Fruit fly (Drosophila melanogaster) whole organism, embryonic: ENCODE measurements around the gene beat-Ib.

Experiments used
- Antp ChIP-seq: fragments of 200-800 bp; sonication (Bioruptor generic); optimal IDR thresholded peaks from 3 replicates; lab custom pipeline; 2016; ENCODE audit warnings: missing biosample characterization, missing genetic modification characterization
- Atf6 ChIP-seq: fragments of 200-800 bp; sonication (Bioruptor generic); IDR thresholded peaks from 2 replicates; pipeline ENCODE4 v1.3.6; 2022; ENCODE audit warnings: missing biosample characterization, missing genetic modification characterization
- CG10267 ChIP-seq: fragments of 200-800 bp; sonication (Bioruptor generic); optimal IDR thresholded peaks from 2 replicates; lab custom pipeline; 2018; ENCODE audit warnings: missing biosample characterization, mild to moderate bottlenecking, missing genetic modification characterization, moderate library complexity
- CG10321 ChIP-seq: fragments of 200-800 bp; sonication (Bioruptor generic); IDR thresholded peaks from 2 replicates; pipeline ENCODE4 v1.3.6; 2022; ENCODE audit warnings: missing biosample characterization, missing genetic modification characterization
- CG10959 ChIP-seq: fragments of 200-800 bp; sonication (Bioruptor generic); IDR thresholded peaks from 2 replicates; pipeline ENCODE4 v1.3.6; 2022; ENCODE audit warnings: missing biosample characterization, missing genetic modification characterization
- CG11085 ChIP-seq: fragments of 200-800 bp; sonication (Bioruptor generic); IDR thresholded peaks from 2 replicates; pipeline ENCODE4 v1.3.6; 2022; ENCODE audit warnings: missing biosample characterization, missing genetic modification characterization
- CG11247 ChIP-seq: fragments of 200-800 bp; sonication (Bioruptor generic); IDR thresholded peaks from 2 replicates; pipeline ENCODE4 v1.3.6; 2022; ENCODE audit warnings: missing biosample characterization, missing genetic modification characterization
- CG13296 ChIP-seq: fragments of 200-800 bp; sonication (Bioruptor generic); optimal IDR thresholded peaks from 3 replicates; lab custom pipeline; 2018; ENCODE audit warnings: missing biosample characterization, mild to moderate bottlenecking, missing genetic modification characterization
- CG13894 ChIP-seq: fragments of 200-800 bp; sonication (Bioruptor generic); optimal IDR thresholded peaks from 3 replicates; lab custom pipeline; 2018; ENCODE audit warnings: missing biosample characterization, mild to moderate bottlenecking, missing genetic modification characterization, moderate library complexity
- CG14710 ChIP-seq: fragments of 200-800 bp; sonication (Bioruptor generic); optimal IDR thresholded peaks from 3 replicates; lab custom pipeline; 2019; ENCODE audit warnings: missing biosample characterization, mild to moderate bottlenecking, missing genetic modification characterization, moderate library complexity
- CG14860 ChIP-seq: fragments of 200-800 bp; sonication (Bioruptor generic); IDR thresholded peaks from 3 replicates; pipeline ENCODE4 v1.3.6; 2022; ENCODE audit warnings: missing biosample characterization, missing genetic modification characterization; ENCODE audit not compliant: partially characterized antibody
- CG1603 ChIP-seq: fragments of 200-800 bp; sonication (Bioruptor generic); optimal IDR thresholded peaks from 2 replicates; lab custom pipeline; 2019; ENCODE audit warnings: missing biosample characterization, mild to moderate bottlenecking, missing genetic modification characterization, moderate library complexity
- CG16779 ChIP-seq: fragments of 200-800 bp; sonication (Bioruptor generic); IDR thresholded peaks from 2 replicates; pipeline ENCODE4 v1.3.6; 2022; ENCODE audit warnings: missing biosample characterization, missing genetic modification characterization
- CG16863 ChIP-seq: fragments of 200-800 bp; sonication (Bioruptor generic); optimal IDR thresholded peaks from 3 replicates; lab custom pipeline; 2016; ENCODE audit warnings: missing biosample characterization, missing genetic modification characterization
- CG18262 ChIP-seq: fragments of 200-800 bp; optimal IDR thresholded peaks from 3 replicates; lab custom pipeline; 2019; ENCODE audit warnings: missing biosample characterization, mild to moderate bottlenecking, missing genetic modification characterization, moderate library complexity
- CG2120 ChIP-seq: fragments of 200-800 bp; sonication (Bioruptor generic); optimal IDR thresholded peaks from 3 replicates; lab custom pipeline; 2016; ENCODE audit warnings: missing biosample characterization, missing genetic modification characterization
- CG2199 ChIP-seq: fragments of 200-800 bp; sonication (Bioruptor generic); IDR thresholded peaks from 3 replicates; pipeline ENCODE4 v1.3.6; 2022; ENCODE audit warnings: missing biosample characterization, missing genetic modification characterization
- CG32532 ChIP-seq: fragments of 200-800 bp; sonication (Bioruptor generic); IDR thresholded peaks from 2 replicates; pipeline ENCODE4 v1.3.6; 2022; ENCODE audit warnings: missing biosample characterization, missing genetic modification characterization
- CG33213 ChIP-seq: fragments of 200-800 bp; sonication (Bioruptor generic); optimal IDR thresholded peaks from 3 replicates; lab custom pipeline; 2016; ENCODE audit warnings: missing biosample characterization, missing genetic modification characterization
- CG6272 ChIP-seq: fragments of 200-800 bp; sonication (Bioruptor generic); IDR thresholded peaks from 2 replicates; pipeline ENCODE4 v1.3.6; 2022; ENCODE audit warnings: missing biosample characterization, missing genetic modification characterization
- CG6791 ChIP-seq: fragments of 200-800 bp; sonication (Bioruptor generic); IDR thresholded peaks from 3 replicates; pipeline ENCODE4 v1.3.6; 2022; ENCODE audit warnings: missing biosample characterization, missing genetic modification characterization; ENCODE audit not compliant: partially characterized antibody
- CG7987 ChIP-seq: fragments of 200-800 bp; sonication (Bioruptor generic); optimal IDR thresholded peaks from 2 replicates; lab custom pipeline; 2018; ENCODE audit warnings: missing biosample characterization, mild to moderate bottlenecking, missing genetic modification characterization, moderate library complexity
- CoRest ChIP-seq: fragments of 200-800 bp; sonication (Bioruptor generic); optimal IDR thresholded peaks from 3 replicates; lab custom pipeline; 2018; ENCODE audit warnings: missing biosample characterization, mild to moderate bottlenecking, missing genetic modification characterization, moderate library complexity
- Doc3 ChIP-seq: fragments of 200-800 bp; sonication (Bioruptor generic); IDR thresholded peaks from 3 replicates; pipeline ENCODE4 v1.3.6; 2022; ENCODE audit warnings: missing biosample characterization, missing genetic modification characterization; ENCODE audit not compliant: partially characterized antibody
- Eip74EF ChIP-seq, 2 experiments: fragments of 200-800 bp in 1 of 2; fragments of >200 bp in 1 of 2; sonication (Bioruptor generic) in 1 of 2; optimal IDR thresholded peaks; 2 replicates each; lab custom pipeline; 2017 to 2019; ENCODE audit warnings: missing biosample characterization in 2 of 2, missing genetic modification characterization in 2 of 2, mild to moderate bottlenecking in 1 of 2, moderate library complexity in 1 of 2
- H2.0 ChIP-seq: fragments of 200-800 bp; sonication (Bioruptor generic); IDR thresholded peaks from 2 replicates; pipeline ENCODE4 v1.3.6; 2022; ENCODE audit warnings: missing biosample characterization, missing genetic modification characterization
- Hey ChIP-seq: fragments of 200-800 bp; sonication (Bioruptor generic); optimal IDR thresholded peaks from 3 replicates; lab custom pipeline; 2018; ENCODE audit warnings: missing biosample characterization, mild to moderate bottlenecking, missing genetic modification characterization
- Meics ChIP-seq: fragments of 200-800 bp; sonication (Bioruptor generic); optimal IDR thresholded peaks from 2 replicates; lab custom pipeline; 2017; ENCODE audit warnings: missing biosample characterization, mild to moderate bottlenecking, missing genetic modification characterization
- NC2β ChIP-seq: fragments of 200-800 bp; sonication (Bioruptor generic); optimal IDR thresholded peaks from 2 replicates; lab custom pipeline; 2016; ENCODE audit warnings: missing biosample characterization, missing genetic modification characterization
- Pdp1 ChIP-seq, 2 experiments: fragments of 200-800 bp; sonication (Bioruptor generic); optimal IDR thresholded peaks; 3 replicates each; lab custom pipeline; 2016; ENCODE audit warnings: missing biosample characterization in 2 of 2, missing genetic modification characterization in 2 of 2, mild to moderate bottlenecking in 1 of 2, moderate library complexity in 1 of 2
- Sry-δ ChIP-seq: fragments of 200-800 bp; sonication (Bioruptor generic); optimal IDR thresholded peaks from 2 replicates; lab custom pipeline; 2016; ENCODE audit warnings: missing biosample characterization, missing genetic modification characterization
- Tbp ChIP-seq: fragments of >200 bp; optimal IDR thresholded peaks from 2 replicates; lab custom pipeline; 2018; ENCODE audit warnings: missing biosample characterization, missing genetic modification characterization
- cg ChIP-seq: fragments of 200-800 bp; sonication (Bioruptor generic); optimal IDR thresholded peaks from 3 replicates; lab custom pipeline; 2019; ENCODE audit warnings: missing biosample characterization, mild to moderate bottlenecking, missing genetic modification characterization, moderate library complexity
- chm ChIP-seq: fragments of 200-800 bp; sonication (Bioruptor generic); IDR thresholded peaks from 2 replicates; pipeline ENCODE4 v1.3.6; 2022; ENCODE audit warnings: missing biosample characterization, missing genetic modification characterization
- ci ChIP-seq: fragments of 200-800 bp; sonication (Bioruptor generic); IDR thresholded peaks from 3 replicates; pipeline ENCODE4 v1.3.6; 2022; ENCODE audit warnings: missing biosample characterization, missing genetic modification characterization
- gce ChIP-seq: fragments of 200-800 bp; sonication (Bioruptor generic); IDR thresholded peaks from 3 replicates; pipeline ENCODE4 v1.3.6; 2022; ENCODE audit warnings: missing biosample characterization, missing genetic modification characterization
- her ChIP-seq: fragments of 200-800 bp; sonication (Bioruptor generic); optimal IDR thresholded peaks from 2 replicates; lab custom pipeline; 2016; ENCODE audit warnings: missing biosample characterization, missing genetic modification characterization
- kni ChIP-seq: fragments of 200-800 bp; sonication (Bioruptor generic); optimal IDR thresholded peaks from 3 replicates; lab custom pipeline; 2017; ENCODE audit warnings: mild to moderate bottlenecking, missing biosample characterization, missing genetic modification reagents, missing genetic modification characterization
- mirr ChIP-seq: fragments of 200-800 bp; sonication (Bioruptor generic); optimal IDR thresholded peaks from 3 replicates; lab custom pipeline; 2018; ENCODE audit warnings: missing biosample characterization, mild to moderate bottlenecking, missing genetic modification characterization
- org-1 ChIP-seq: fragments of 200-800 bp; sonication (Bioruptor generic); optimal IDR thresholded peaks from 2 replicates; lab custom pipeline; 2017; ENCODE audit warnings: missing biosample characterization, missing genetic modification characterization
- phol ChIP-seq: fragments of 200-800 bp; sonication (Bioruptor generic); optimal IDR thresholded peaks from 3 replicates; lab custom pipeline; 2018; ENCODE audit warnings: missing biosample characterization, mild to moderate bottlenecking, missing genetic modification characterization, moderate library complexity
- prd ChIP-seq, 3 experiments: fragments of >200 bp in 2 of 3; fragments of 200-800 bp in 1 of 3; sonication (Bioruptor generic) in 1 of 3; optimal IDR thresholded peaks in 2 of 3; IDR thresholded peaks in 1 of 3; 2 replicates in 2 of 3; 3 replicates in 1 of 3; pipeline versions ENCODE4 v1.3.6 to Lab custom; 2017 to 2022; ENCODE audit warnings: missing biosample characterization in 1 of 3, missing genetic modification characterization in 1 of 3
- pum ChIP-seq: fragments of 200-800 bp; sonication (Bioruptor generic); optimal IDR thresholded peaks from 2 replicates; lab custom pipeline; 2016; ENCODE audit warnings: missing biosample characterization, missing genetic modification characterization
- ranshi ChIP-seq: fragments of 200-800 bp; sonication (Bioruptor generic); IDR thresholded peaks from 2 replicates; pipeline ENCODE4 v1.3.6; 2022; ENCODE audit warnings: missing biosample characterization, missing genetic modification characterization
- sob ChIP-seq: fragments of 200-800 bp; sonication (Bioruptor generic); IDR thresholded peaks from 2 replicates; pipeline ENCODE4 v1.3.6; 2022; ENCODE audit warnings: missing biosample characterization, missing genetic modification characterization
- tgo ChIP-seq: fragments of 200-800 bp; sonication (Bioruptor generic); IDR thresholded peaks from 3 replicates; pipeline ENCODE4 v1.3.6; 2022; ENCODE audit warnings: missing biosample characterization, missing genetic modification characterization
- trh ChIP-seq: fragments of 200-800 bp; sonication (Bioruptor generic); optimal IDR thresholded peaks from 2 replicates; lab custom pipeline; 2016; ENCODE audit warnings: missing biosample characterization, missing genetic modification characterization

The beat-Ib gene

dm6 chr2L:15908086-15908485, 54.1 kb downstream of the beat-Ib start (continued):
- TF ChIP-seq CG6272, result 0 out of 2 replicates have a peak, but pooled peaks have one; percentile 50
- no peak for TF ChIP-seq CG16863 (GFP tag; lab: Kevin White, UChicago)
- TF ChIP-seq CG2199 (GFP tag; lab: Robert Waterston, UW), result 0 out of 3 replicates have a peak, but pooled peaks have one; percentile 60
- peak; percentile 30 for TF ChIP-seq CG1603 (tag; lab: Kevin White, UChicago)
- TF ChIP-seq CG10267 (tag; lab: Kevin White, UChicago), result no peak
- TF ChIP-seq H2.0, result 0 out of 2 replicates have a peak, but pooled peaks have one; percentile 32
- 0 out of 2 replicates have a peak, but pooled peaks have one; percentile 15 for TF ChIP-seq CG11085 (GFP tag; lab: Robert Waterston, UW)
- peak; percentile 14 for TF ChIP-seq Hey (tag; lab: Kevin White, UChicago)
- TF ChIP-seq sob, result no peak
- peak in 1 of 2 experiments; percentile 36 for TF ChIP-seq Pdp1 (GFP tag; optimal IDR thresholded peaks at IDR 0.05; lab: Kevin White, UChicago)
- TF ChIP-seq Eip74EF (GFP tag; optimal IDR thresholded peaks at IDR 0.05; lab: Kevin White, UChicago), result no peak
- 0 out of 3 replicates have a peak, but pooled peaks have one; percentile 25 for TF ChIP-seq CG6791
- no peak for TF ChIP-seq tgo (GFP tag; lab: Robert Waterston, UW)
- no peak for TF ChIP-seq CG14710 (tag; lab: Kevin White, UChicago)
- TF ChIP-seq gce (GFP tag; lab: Robert Waterston, UW), result no peak
- TF ChIP-seq CG2120 (GFP tag; lab: Kevin White, UChicago), result no peak
- TF ChIP-seq Tbp, result no peak
- no peak for TF ChIP-seq Meics (GFP tag; lab: Kevin White, UChicago)
- no peak for TF ChIP-seq CoRest (tag; lab: Kevin White, UChicago)
- 0 out of 3 replicates have a peak, but pooled peaks have one; percentile 41 for TF ChIP-seq ci
- TF ChIP-seq her (GFP tag; lab: Kevin White, UChicago), result no peak
- TF ChIP-seq CG10321 (GFP tag; lab: Robert Waterston, UW), result 0 out of 2 replicates have a peak, but pooled peaks have one; percentile 7
- TF ChIP-seq CG14860 (GFP tag; lab: Robert Waterston, UW), result no peak
- TF ChIP-seq cg (GFP tag; lab: Kevin White, UChicago), result no peak
- TF ChIP-seq kni (GFP tag; lab: Kevin White, UChicago), result no peak
- TF ChIP-seq Sry-δ (GFP tag; lab: Kevin White, UChicago), result no peak
- TF ChIP-seq CG18262 (tag; lab: Kevin White, UChicago), result no peak
- TF ChIP-seq NC2β (GFP tag; lab: Kevin White, UChicago), result no peak
- no peak for TF ChIP-seq org-1 (GFP tag; lab: Kevin White, UChicago)
- no peak for TF ChIP-seq ranshi (GFP tag; lab: Robert Waterston, UW)
- TF ChIP-seq CG33213, result no peak
- TF ChIP-seq CG10959, result no peak
- no peak for TF ChIP-seq phol (tag; lab: Kevin White, UChicago)
- no peak for TF ChIP-seq CG13894 (tag; lab: Kevin White, UChicago)
- no peak for TF ChIP-seq Doc3 (GFP tag; lab: Robert Waterston, UW)
- peak; percentile 34; the same call in 1 of the 2 replicates for TF ChIP-seq Atf6
- TF ChIP-seq trh (GFP tag; lab: Kevin White, UChicago), result no peak
- TF ChIP-seq CG11247, result no peak
- TF ChIP-seq Antp (GFP tag; lab: Kevin White, UChicago), result peak; percentile 12
- no peak for TF ChIP-seq prd (optimal IDR thresholded peaks at IDR 0.05; lab: Kevin White, UChicago)
- peak; percentile 7; the same call in 1 of the 3 replicates for TF ChIP-seq prd (GFP tag; IDR thresholded peaks at IDR 0.05; lab: Robert Waterston, UW)
- peak; percentile 27; the same call in 1 of the 2 replicates for TF ChIP-seq chm (GFP tag; lab: Robert Waterston, UW)
- no peak for TF ChIP-seq CG16779
- TF ChIP-seq CG32532 (GFP tag; lab: Robert Waterston, UW), result 0 out of 2 replicates have a peak, but pooled peaks have one; percentile 12
- TF ChIP-seq CG13296, result no peak
- TF ChIP-seq mirr (GFP tag; lab: Kevin White, UChicago), result peak; percentile 57
- TF ChIP-seq pum (GFP tag; lab: Kevin White, UChicago), result no peak
- no peak for TF ChIP-seq CG7987 (GFP tag; lab: Kevin White, UChicago)
